Worm (Caenorhabditis elegans) whole organism, young adult: Measurements from ENCODE around the gene nduv-3.
A peak's percentile ranks its signal among the peaks of the same experiment; 100 is the strongest.

Source experiments
- B0035.1 ChIP-seq: sonication (generic microtip); optimal IDR thresholded peaks from 2 replicates; lab custom pipeline; 2016; ENCODE audit warnings: missing genetic modification characterization, mild to moderate bottlenecking, missing compliant biosample characterization, missing genotype, missing genetic modification reagents
- B0261.1 ChIP-seq: sonication (generic microtip); optimal IDR thresholded peaks from 2 replicates; lab custom pipeline; 2016; ENCODE audit warnings: mild to moderate bottlenecking, missing genetic modification characterization, moderate library complexity, missing compliant biosample characterization
- B0336.3 ChIP-seq: fragments of 200-800 bp; sonication (Bioruptor generic); IDR thresholded peaks from 2 replicates; pipeline ENCODE4 v1.3.6; 2022; ENCODE audit warnings: missing genetic modification characterization, missing compliant biosample characterization
- F23B12.7 ChIP-seq: sonication (generic microtip); optimal IDR thresholded peaks from 2 replicates; lab custom pipeline; 2017; ENCODE audit warnings: missing genetic modification characterization, mild to moderate bottlenecking, missing compliant biosample characterization, antibody characterized with exemption, moderate library complexity; ENCODE audit not compliant: insufficient read depth
- F37B4.10 ChIP-seq: fragments of 200-800 bp; sonication (Bioruptor generic); IDR thresholded peaks from 2 replicates; pipeline ENCODE4 v1.3.6; 2022; ENCODE audit warnings: missing genetic modification characterization, missing compliant biosample characterization
- F49E8.2 ChIP-seq: sonication (generic microtip); optimal IDR thresholded peaks from 3 replicates; lab custom pipeline; 2017; ENCODE audit warnings: missing genetic modification characterization, mild to moderate bottlenecking, missing compliant biosample characterization, antibody characterized with exemption, moderate library complexity; ENCODE audit not compliant: insufficient read depth
- F52B5.7 ChIP-seq: sonication (generic microtip); optimal IDR thresholded peaks from 2 replicates; lab custom pipeline; 2016; ENCODE audit warnings: mild to moderate bottlenecking, missing genetic modification characterization, missing compliant biosample characterization
- T26A5.8 ChIP-seq: sonication (generic microtip); optimal IDR thresholded peaks from 2 replicates; lab custom pipeline; 2016; ENCODE audit warnings: missing genetic modification characterization, missing compliant biosample characterization
- Y53F4B.3 ChIP-seq: fragments of 200-800 bp; sonication (Bioruptor generic); IDR thresholded peaks from 2 replicates; pipeline ENCODE4 v1.3.6; 2022; ENCODE audit warnings: missing genetic modification reagents, missing genetic modification characterization, missing compliant biosample characterization
- Y56A3A.18 ChIP-seq: fragments of 200-800 bp; sonication (Bioruptor generic); IDR thresholded peaks from 2 replicates; pipeline ENCODE4 v1.3.6; 2022; ENCODE audit warnings: missing genetic modification reagents, missing genetic modification characterization, missing compliant biosample characterization
- Y79H2A.3 ChIP-seq: fragments of 200-800 bp; sonication (Bioruptor generic); conservative IDR thresholded peaks from 2 replicates; pipeline ENCODE4 v1.3.6; 2022; ENCODE audit warnings: missing genetic modification reagents, missing genetic modification characterization, missing compliant biosample characterization
- Y95B8A.8 ChIP-seq: fragments of 200-800 bp; sonication (Bioruptor generic); IDR thresholded peaks from 2 replicates; pipeline ENCODE4 v1.3.6; 2022; ENCODE audit warnings: missing genetic modification reagents, missing genetic modification characterization, missing compliant biosample characterization
- cebp-1 ChIP-seq, 2 experiments: fragments of 200-800 bp in 1 of 2; sonication (Bioruptor generic) in 1 of 2; sonication (generic microtip) in 1 of 2; IDR thresholded peaks in 1 of 2; optimal IDR thresholded peaks in 1 of 2; 2 replicates each; pipeline versions ENCODE4 v1.3.6 to Lab custom; 2017 to 2022; ENCODE audit warnings: missing compliant biosample characterization in 2 of 2, missing genetic modification characterization in 2 of 2, mild to moderate bottlenecking in 1 of 2, missing genetic modification reagents in 1 of 2, moderate library complexity in 1 of 2
- cebp-2 ChIP-seq: fragments of 200-800 bp; sonication (Bioruptor generic); IDR thresholded peaks from 2 replicates; pipeline ENCODE4 v1.3.6; 2022; ENCODE audit warnings: missing genetic modification characterization, missing compliant biosample characterization
- ceh-100 ChIP-seq: fragments of 200-800 bp; sonication (Bioruptor generic); IDR thresholded peaks from 2 replicates; pipeline ENCODE4 v1.3.6; 2022; ENCODE audit warnings: missing genetic modification reagents, missing genetic modification characterization, missing compliant biosample characterization
- dox-1 ChIP-seq: fragments of 200-800 bp; sonication (Bioruptor generic); IDR thresholded peaks from 2 replicates; pipeline ENCODE4 v1.3.6; 2022; ENCODE audit warnings: missing genetic modification reagents, missing genetic modification characterization, missing compliant biosample characterization
- dpff-1 ChIP-seq: sonication (generic microtip); optimal IDR thresholded peaks from 2 replicates; lab custom pipeline; 2017; ENCODE audit warnings: mild to moderate bottlenecking, missing genetic modification characterization, missing compliant biosample characterization
- egl-18 ChIP-seq: fragments of 200-800 bp; sonication (Bioruptor generic); IDR thresholded peaks from 2 replicates; pipeline ENCODE4 v1.3.6; 2022; ENCODE audit warnings: missing genetic modification reagents, missing genetic modification characterization, missing compliant biosample characterization
- egrh-3 ChIP-seq: fragments of 200-800 bp; sonication (Bioruptor generic); IDR thresholded peaks from 2 replicates; pipeline ENCODE4 v1.3.6; 2022; ENCODE audit warnings: missing genetic modification reagents, missing genetic modification characterization, missing compliant biosample characterization
- him-1 ChIP-seq: sonication (generic microtip); optimal IDR thresholded peaks from 2 replicates; lab custom pipeline; 2016; ENCODE audit warnings: missing genotype, missing genetic modification reagents, missing genetic modification characterization, missing compliant biosample characterization
- hsf-1 ChIP-seq: fragments of 200-800 bp; sonication (Bioruptor generic); IDR thresholded peaks from 2 replicates; pipeline ENCODE4 v1.3.6; 2022; ENCODE audit warnings: missing genetic modification reagents, missing genetic modification characterization, missing compliant biosample characterization
- let-607 ChIP-seq, 2 experiments: fragments of 200-800 bp in 1 of 2; sonication (Bioruptor generic) in 1 of 2; sonication (generic microtip) in 1 of 2; optimal IDR thresholded peaks; 2 replicates each; lab custom pipeline; 2016 to 2018; ENCODE audit warnings: mild to moderate bottlenecking in 2 of 2, missing compliant biosample characterization in 2 of 2, missing genetic modification characterization in 2 of 2, moderate library complexity in 2 of 2, missing genotype in 1 of 2
- lin-26 ChIP-seq: fragments of 200-800 bp; sonication (Bioruptor generic); IDR thresholded peaks from 2 replicates; pipeline ENCODE4 v1.3.6; 2022; ENCODE audit warnings: missing genetic modification reagents, missing genetic modification characterization, missing compliant biosample characterization
- lin-35 ChIP-seq, 3 experiments: fragments of 150-350 bp in 2 of 3; sonication (generic microtip) in 1 of 3; optimal IDR thresholded peaks; 2 replicates each; lab custom pipeline; 2014 to 2018; ENCODE audit warnings: missing biosample characterization in 3 of 3, missing genetic modification characterization in 3 of 3, missing genetic modification reagents in 3 of 3
- lsl-1 ChIP-seq: fragments of 200-800 bp; sonication (Bioruptor generic); optimal IDR thresholded peaks from 2 replicates; lab custom pipeline; 2018; ENCODE audit warnings: mild to moderate bottlenecking, missing genetic modification characterization, moderate library complexity, missing compliant biosample characterization
- lsy-27 ChIP-seq: sonication (generic microtip); optimal IDR thresholded peaks from 2 replicates; lab custom pipeline; 2017; ENCODE audit warnings: missing genetic modification characterization, mild to moderate bottlenecking, missing compliant biosample characterization, antibody characterized with exemption, missing genotype, borderline replicate concordance; ENCODE audit not compliant: insufficient read depth
- madf-10 ChIP-seq: sonication (generic microtip); optimal IDR thresholded peaks from 2 replicates; lab custom pipeline; 2016; ENCODE audit warnings: mild to moderate bottlenecking, missing genetic modification characterization, missing compliant biosample characterization
- mcd-1 ChIP-seq: fragments of 200-800 bp; sonication (Bioruptor generic); IDR thresholded peaks from 2 replicates; pipeline ENCODE4 v1.3.6; 2022; ENCODE audit warnings: missing genetic modification reagents, missing genetic modification characterization, missing compliant biosample characterization
- mxl-1 ChIP-seq: sonication (generic microtip); optimal IDR thresholded peaks from 2 replicates; lab custom pipeline; 2016; ENCODE audit warnings: missing genetic modification characterization, missing compliant biosample characterization
- nhr-90 ChIP-seq: sonication (generic microtip); optimal IDR thresholded peaks from 2 replicates; lab custom pipeline; 2016; ENCODE audit warnings: missing genotype, mild to moderate bottlenecking, missing genetic modification characterization, missing compliant biosample characterization
- rcor-1 ChIP-seq: fragments of 200-800 bp; sonication (Bioruptor generic); IDR thresholded peaks from 2 replicates; pipeline ENCODE4 v1.3.6; 2022; ENCODE audit warnings: missing genetic modification reagents, missing genetic modification characterization, missing compliant biosample characterization
- rpc-1 ChIP-seq, 2 experiments: fragments of 150-350 bp in 1 of 2; sonication (generic microtip) in 1 of 2; optimal IDR thresholded peaks; 2 replicates each; lab custom pipeline; 2014 to 2018; ENCODE audit warnings: missing biosample characterization in 1 of 2, missing genetic modification characterization in 1 of 2, missing genetic modification reagents in 1 of 2, missing genotype in 1 of 2
- sdz-38 ChIP-seq: sonication (generic microtip); optimal IDR thresholded peaks from 2 replicates; lab custom pipeline; 2016; ENCODE audit warnings: missing genotype, missing genetic modification characterization, missing compliant biosample characterization
- snpc-1.1 ChIP-seq: sonication (generic microtip); optimal IDR thresholded peaks from 2 replicates; lab custom pipeline; 2017; ENCODE audit warnings: missing genetic modification characterization, mild to moderate bottlenecking, missing compliant biosample characterization, antibody characterized with exemption, moderate library complexity, missing genotype, missing genetic modification reagents; ENCODE audit not compliant: insufficient read depth
- snpc-1.3 ChIP-seq: sonication (generic microtip); optimal IDR thresholded peaks from 2 replicates; lab custom pipeline; 2017; ENCODE audit warnings: missing genetic modification characterization, mild to moderate bottlenecking, missing compliant biosample characterization, antibody characterized with exemption, moderate library complexity, missing genotype, missing genetic modification reagents; ENCODE audit not compliant: insufficient read depth
- snpc-4 ChIP-seq, 5 experiments: fragments of 150-350 bp in 1 of 5; sonication (generic microtip) in 4 of 5; optimal IDR thresholded peaks; 2 replicates each; lab custom pipeline; 2014 to 2018; ENCODE audit warnings: missing genetic modification characterization in 5 of 5, missing biosample characterization in 3 of 5, antibody characterized with exemption in 2 of 5, mild to moderate bottlenecking in 2 of 5, missing compliant biosample characterization in 2 of 5, missing genotype in 2 of 5, moderate library complexity in 2 of 5, missing genetic modification reagents in 1 of 5
- sptf-2 ChIP-seq: fragments of 200-800 bp; sonication (Bioruptor generic); optimal IDR thresholded peaks from 2 replicates; lab custom pipeline; 2018; ENCODE audit warnings: mild to moderate bottlenecking, missing genetic modification characterization, missing compliant biosample characterization
- tbp1 ChIP-seq: fragments of 200-800 bp; sonication (Bioruptor generic); optimal IDR thresholded peaks from 2 replicates; lab custom pipeline; 2018; ENCODE audit warnings: mild to moderate bottlenecking, missing genetic modification characterization, missing compliant biosample characterization
- tbx-9 ChIP-seq: sonication (generic microtip); optimal IDR thresholded peaks from 2 replicates; lab custom pipeline; 2016; ENCODE audit warnings: borderline replicate concordance, missing genetic modification characterization, inconsistent platforms, missing compliant biosample characterization
- tlf-1 ChIP-seq: fragments of 200-800 bp; sonication (Bioruptor generic); optimal IDR thresholded peaks from 2 replicates; lab custom pipeline; 2018; ENCODE audit warnings: mild to moderate bottlenecking, missing genetic modification characterization, missing compliant biosample characterization
- zim-3 ChIP-seq: sonication (generic microtip); optimal IDR thresholded peaks from 2 replicates; lab custom pipeline; 2017; ENCODE audit warnings: mild to moderate bottlenecking, missing genetic modification characterization, moderate library complexity, missing compliant biosample characterization
- ztf-28 ChIP-seq: fragments of 200-800 bp; sonication (Bioruptor generic); IDR thresholded peaks from 2 replicates; pipeline ENCODE4 v1.3.6; 2022; ENCODE audit warnings: missing genetic modification reagents, missing genetic modification characterization, missing compliant biosample characterization

Gene nduv-3

DNA sequence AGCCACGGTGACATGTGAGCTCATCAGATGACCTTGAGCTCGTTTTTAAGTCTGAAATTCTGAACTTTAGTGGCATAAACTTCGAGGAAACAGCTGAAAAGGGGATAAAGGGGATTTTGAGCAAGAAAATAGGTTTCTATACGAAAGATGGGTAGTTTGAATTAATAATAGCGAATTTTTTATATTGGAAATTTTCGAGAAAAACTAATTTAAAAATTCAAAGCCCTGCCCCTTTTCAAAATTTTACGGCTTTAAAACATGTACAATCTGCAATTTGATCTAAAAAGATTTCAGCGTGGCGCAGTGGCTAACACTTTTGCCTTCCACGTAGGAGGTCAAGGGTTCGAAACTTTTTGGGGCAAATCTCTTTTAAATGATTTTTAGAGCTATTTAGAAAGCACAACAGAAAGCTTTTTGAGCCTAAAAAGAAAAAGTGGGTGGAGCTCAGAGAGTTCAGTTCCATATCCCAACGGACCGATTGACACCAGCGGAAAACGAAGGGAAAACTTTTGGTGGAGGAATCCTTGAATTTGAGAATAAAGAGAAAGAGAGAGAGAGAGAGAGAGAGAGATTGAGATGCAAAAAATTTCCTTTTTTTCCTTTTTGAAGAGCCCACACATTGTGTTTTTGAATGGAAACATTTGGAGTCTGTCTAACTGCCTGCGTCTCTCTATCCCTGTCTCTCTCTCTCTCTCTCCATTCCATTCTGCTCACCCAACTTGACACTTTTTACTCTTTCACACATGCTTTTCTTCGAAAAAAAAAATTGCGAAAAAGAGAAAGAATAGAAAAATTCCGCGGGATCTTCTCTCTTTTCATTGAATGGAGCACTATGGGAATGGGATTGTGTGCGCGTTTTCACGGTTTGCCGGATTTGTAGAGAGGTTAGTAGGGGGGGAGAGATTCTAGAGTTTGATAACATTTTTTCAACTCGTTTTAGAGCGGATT is 23.1 kb downstream of the nduv-3 start, which contains the start of gene Y69A2AR.31 (continued):
- TF ChIP-seq mxl-1 (tag; lab: Kevin White, UChicago) (peak; percentile 44), B0336.3 (GFP tag; lab: Robert Waterston, UW) (no peak), Y56A3A.18 (GFP tag; lab: Robert Waterston, UW) (no peak), lsy-27 (tag; lab: Kevin White, UChicago) (no peak), snpc-1.1 (tag; lab: Kevin White, UChicago) (peak; percentile 47), egrh-3 (GFP tag; lab: Robert Waterston, UW) (no peak), B0035.1 (tag; lab: Kevin White, UChicago) (no peak), mcd-1 (GFP tag; lab: Robert Waterston, UW) (no peak), zim-3 (peak; percentile 27), F37B4.10 (GFP tag; lab: Robert Waterston, UW) (no peak), T26A5.8 (peak; percentile 53), him-1 (tag; lab: Kevin White, UChicago) (peak; percentile 35), egl-18 (GFP tag; lab: Robert Waterston, UW) (no peak), dox-1 (GFP tag; lab: Robert Waterston, UW) (0 out of 2 replicates have a peak, but pooled peaks have one; percentile 23), snpc-4 (GFP tag; optimal IDR thresholded peaks at IDR 0.05; lab: Kevin White, UChicago) (peak; percentile 49), snpc-4 (tag; optimal IDR thresholded peaks at IDR 0.05; lab: Kevin White, UChicago) (peak in 1 of 4 experiments; percentile 27), Y53F4B.3 (no peak), rcor-1 (no peak), cebp-2 (GFP tag; lab: Robert Waterston, UW) (peak; percentile 75; the same call in 1 of the 2 replicates), ceh-100 (no peak), lin-26 (GFP tag; lab: Robert Waterston, UW) (peak; percentile 92), tbp1 (GFP tag; lab: Kevin White, UChicago) (peak; percentile 93), sdz-38 (no peak), F23B12.7 (tag; lab: Kevin White, UChicago) (peak; percentile 44), dpff-1 (no peak), lin-35 (GFP tag; optimal IDR thresholded peaks at IDR 0.05; lab: Kevin White, UChicago) (no peak), madf-10 (no peak), hsf-1 (GFP tag; lab: Robert Waterston, UW) (no peak), sptf-2 (no peak), tlf-1 (no peak), let-607 (tag; optimal IDR thresholded peaks at IDR 0.05; lab: Kevin White, UChicago) (peak in 1 of 2 experiments; percentile 42), Y79H2A.3 (GFP tag; lab: Robert Waterston, UW) (no peak), Y95B8A.8 (no peak)

DNA sequence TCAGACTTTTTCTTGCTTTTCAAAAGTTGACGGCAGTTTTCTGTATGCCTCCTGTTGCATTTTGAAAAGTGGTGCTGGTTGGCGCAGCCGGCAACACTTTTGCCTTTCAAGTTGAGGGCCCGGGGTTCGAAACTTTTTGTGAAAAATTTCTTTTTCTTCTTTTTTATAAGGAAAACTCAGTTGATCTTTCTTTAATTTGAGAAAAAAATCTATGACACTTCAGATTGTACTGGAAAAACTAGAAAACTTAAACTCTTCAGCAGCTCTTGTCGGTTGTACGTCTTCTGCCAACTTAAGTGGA is 23.7 kb downstream of the nduv-3 start:
- TF ChIP-seq sdz-38 (no peak), cebp-1 (GFP tag; IDR thresholded peaks at IDR 0.05; lab: Robert Waterston, UW) (no peak), cebp-1 (tag; optimal IDR thresholded peaks at IDR 0.05; lab: Kevin White, UChicago) (peak; percentile 39), rpc-1 (optimal IDR thresholded peaks at IDR 0.05; lab: Kevin White, UChicago) (peak; percentile 73), rpc-1 (tag; optimal IDR thresholded peaks at IDR 0.05; lab: Kevin White, UChicago) (peak; percentile 85), B0261.1 (tag; lab: Kevin White, UChicago) (peak; percentile 96), F52B5.7 (tag; lab: Kevin White, UChicago) (peak; percentile 71), him-1 (tag; lab: Kevin White, UChicago) (no peak), snpc-1.3 (tag; lab: Kevin White, UChicago) (no peak), lsl-1 (peak; percentile 16), nhr-90 (peak; percentile 68), hsf-1 (GFP tag; lab: Robert Waterston, UW) (0 out of 2 replicates have a peak, but pooled peaks have one; percentile 33), lsy-27 (tag; lab: Kevin White, UChicago) (no peak), tbx-9 (tag; lab: Kevin White, UChicago) (no peak), dpff-1 (peak; percentile 25), mxl-1 (tag; lab: Kevin White, UChicago) (peak; percentile 68), F49E8.2 (tag; lab: Kevin White, UChicago) (no peak), ztf-28 (GFP tag; lab: Robert Waterston, UW) (no peak), F23B12.7 (tag; lab: Kevin White, UChicago) (no peak)
